Fruit fly (Drosophila melanogaster) whole organism, embryonic: ENCODE data around the gene meigo.

Source experiments
- Atf3 ChIP-seq: fragments of 200-800 bp; sonication (Bioruptor generic); optimal IDR thresholded peaks from 3 replicates; lab custom pipeline; 2016; ENCODE audit warnings: missing biosample characterization, missing genetic modification characterization
- Bgb ChIP-seq: fragments of 200-800 bp; sonication (Bioruptor generic); IDR thresholded peaks from 2 replicates; pipeline ENCODE4 v1.3.6; 2022; ENCODE audit warnings: missing biosample characterization, missing genetic modification characterization; ENCODE audit not compliant: partially characterized antibody
- Blimp-1 ChIP-seq: fragments of 200-800 bp; sonication (Bioruptor generic); optimal IDR thresholded peaks from 3 replicates; lab custom pipeline; 2018; ENCODE audit warnings: missing biosample characterization, missing genetic modification characterization, mild to moderate bottlenecking, moderate library complexity, missing genetic modification reagents
- BtbVII ChIP-seq: fragments of 200-800 bp; sonication (Bioruptor generic); optimal IDR thresholded peaks from 3 replicates; lab custom pipeline; 2017; ENCODE audit warnings: missing biosample characterization, mild to moderate bottlenecking, missing genetic modification characterization
- C15 ChIP-seq: fragments of 200-800 bp; sonication (Bioruptor generic); IDR thresholded peaks from 3 replicates; pipeline ENCODE4 v1.3.6; 2022; ENCODE audit warnings: missing biosample characterization, missing genetic modification characterization
- CG12391 ChIP-seq: fragments of 200-800 bp; sonication (Bioruptor generic); optimal IDR thresholded peaks from 3 replicates; lab custom pipeline; 2018; ENCODE audit warnings: missing biosample characterization, mild to moderate bottlenecking, missing genetic modification characterization, moderate library complexity
- CG13624 ChIP-seq: fragments of 200-800 bp; sonication (Bioruptor generic); optimal IDR thresholded peaks from 2 replicates; lab custom pipeline; 2016; ENCODE audit warnings: missing biosample characterization, missing genetic modification characterization
- CG14710 ChIP-seq: fragments of 200-800 bp; sonication (Bioruptor generic); optimal IDR thresholded peaks from 3 replicates; lab custom pipeline; 2019; ENCODE audit warnings: missing biosample characterization, mild to moderate bottlenecking, missing genetic modification characterization, moderate library complexity
- CG17328 ChIP-seq: fragments of 200-800 bp; sonication (Bioruptor generic); IDR thresholded peaks from 2 replicates; pipeline ENCODE4 v1.3.6; 2022; ENCODE audit warnings: missing biosample characterization, missing genetic modification characterization
- CG17912 ChIP-seq: fragments of 200-800 bp; sonication (Bioruptor generic); optimal IDR thresholded peaks from 2 replicates; lab custom pipeline; 2018; ENCODE audit warnings: missing biosample characterization, mild to moderate bottlenecking, missing genetic modification characterization
- CG18619 ChIP-seq: fragments of 200-800 bp; sonication (Bioruptor generic); optimal IDR thresholded peaks from 3 replicates; lab custom pipeline; 2017; ENCODE audit warnings: missing biosample characterization, mild to moderate bottlenecking, missing genetic modification characterization
- CG2202 ChIP-seq: fragments of 200-800 bp; sonication (Bioruptor generic); optimal IDR thresholded peaks from 2 replicates; lab custom pipeline; 2018; ENCODE audit warnings: missing biosample characterization, mild to moderate bottlenecking, missing genetic modification characterization
- CG2712 ChIP-seq: fragments of 200-800 bp; optimal IDR thresholded peaks from 3 replicates; lab custom pipeline; 2019; ENCODE audit warnings: missing biosample characterization, mild to moderate bottlenecking, missing genetic modification characterization, moderate library complexity
- CG3281 ChIP-seq: fragments of 200-800 bp; sonication (Bioruptor generic); optimal IDR thresholded peaks from 3 replicates; lab custom pipeline; 2017; ENCODE audit warnings: missing biosample characterization, mild to moderate bottlenecking, missing genetic modification characterization
- CG4282 ChIP-seq: fragments of 200-800 bp; sonication (Bioruptor generic); optimal IDR thresholded peaks from 2 replicates; lab custom pipeline; 2016; ENCODE audit warnings: missing biosample characterization, missing genetic modification characterization
- CG4730 ChIP-seq: fragments of 200-800 bp; sonication (Bioruptor generic); IDR thresholded peaks from 2 replicates; pipeline ENCODE4 v1.3.6; 2022; ENCODE audit warnings: missing biosample characterization, missing genetic modification characterization
- CG6765 ChIP-seq: fragments of 200-800 bp; sonication (Bioruptor generic); optimal IDR thresholded peaks from 3 replicates; lab custom pipeline; 2017; ENCODE audit warnings: missing biosample characterization, mild to moderate bottlenecking, missing genetic modification characterization
- CG7786 ChIP-seq: fragments of 200-800 bp; sonication (Bioruptor generic); optimal IDR thresholded peaks from 2 replicates; lab custom pipeline; 2016; ENCODE audit warnings: missing biosample characterization, missing genetic modification characterization
- CG8290 ChIP-seq, 3 experiments: fragments of 200-800 bp; sonication (Bioruptor generic); optimal IDR thresholded peaks; 2 replicates each; lab custom pipeline; 2016 to 2019; ENCODE audit warnings: missing biosample characterization in 3 of 3, missing genetic modification characterization in 3 of 3, mild to moderate bottlenecking in 2 of 3, moderate library complexity in 1 of 3
- CG8478 ChIP-seq: fragments of >200 bp; optimal IDR thresholded peaks from 2 replicates; lab custom pipeline; 2018
- CG8924 ChIP-seq: fragments of 200-800 bp; optimal IDR thresholded peaks from 3 replicates; lab custom pipeline; 2019; ENCODE audit warnings: missing biosample characterization, mild to moderate bottlenecking, missing genetic modification characterization, moderate library complexity
- CG9797 ChIP-seq: fragments of 200-800 bp; sonication (Bioruptor generic); optimal IDR thresholded peaks from 3 replicates; lab custom pipeline; 2018; ENCODE audit warnings: missing biosample characterization, mild to moderate bottlenecking, missing genetic modification characterization
- CoRest ChIP-seq: fragments of 200-800 bp; sonication (Bioruptor generic); optimal IDR thresholded peaks from 3 replicates; lab custom pipeline; 2018; ENCODE audit warnings: missing biosample characterization, mild to moderate bottlenecking, missing genetic modification characterization, moderate library complexity
- Eip74EF ChIP-seq, 2 experiments: fragments of 200-800 bp in 1 of 2; fragments of >200 bp in 1 of 2; sonication (Bioruptor generic) in 1 of 2; optimal IDR thresholded peaks; 2 replicates each; lab custom pipeline; 2017 to 2019; ENCODE audit warnings: missing biosample characterization in 2 of 2, missing genetic modification characterization in 2 of 2, mild to moderate bottlenecking in 1 of 2, moderate library complexity in 1 of 2
- Elba2 ChIP-seq: fragments of 200-800 bp; sonication (Bioruptor generic); optimal IDR thresholded peaks from 3 replicates; lab custom pipeline; 2016; ENCODE audit warnings: missing biosample characterization, missing genetic modification characterization
- H15 ChIP-seq: fragments of 200-800 bp; sonication (Bioruptor generic); IDR thresholded peaks from 3 replicates; pipeline ENCODE4 v1.3.6; 2022; ENCODE audit warnings: missing biosample characterization, missing genetic modification characterization
- Lhr ChIP-seq: fragments of 200-800 bp; sonication (Bioruptor generic); optimal IDR thresholded peaks from 3 replicates; lab custom pipeline; 2017; ENCODE audit warnings: mild to moderate bottlenecking, missing biosample characterization, missing genetic modification reagents, missing genetic modification characterization
- PHDP ChIP-seq: fragments of 200-800 bp; sonication (Bioruptor generic); optimal IDR thresholded peaks from 3 replicates; lab custom pipeline; 2018; ENCODE audit warnings: missing biosample characterization, mild to moderate bottlenecking, missing genetic modification characterization, moderate library complexity
- Scr ChIP-seq: fragments of 200-800 bp; sonication (Bioruptor generic); IDR thresholded peaks from 2 replicates; pipeline ENCODE4 v1.3.6; 2022; ENCODE audit warnings: missing biosample characterization, missing genetic modification characterization; ENCODE audit not compliant: partially characterized antibody
- Sry-δ ChIP-seq: fragments of 200-800 bp; sonication (Bioruptor generic); optimal IDR thresholded peaks from 2 replicates; lab custom pipeline; 2016; ENCODE audit warnings: missing biosample characterization, missing genetic modification characterization
- Ssrp ChIP-seq: fragments of 200-800 bp; sonication (Bioruptor generic); optimal IDR thresholded peaks from 2 replicates; lab custom pipeline; 2018; ENCODE audit warnings: missing biosample characterization, mild to moderate bottlenecking, missing genetic modification characterization, moderate library complexity
- Vsx1 ChIP-seq: fragments of 200-800 bp; sonication (Bioruptor generic); optimal IDR thresholded peaks from 2 replicates; lab custom pipeline; 2017; ENCODE audit warnings: missing biosample characterization, mild to moderate bottlenecking, missing genetic modification characterization, missing genetic modification reagents
- YL-1 ChIP-seq: fragments of 200-800 bp; sonication (Bioruptor generic); optimal IDR thresholded peaks from 3 replicates; lab custom pipeline; 2017; ENCODE audit warnings: missing biosample characterization, mild to moderate bottlenecking, missing genetic modification characterization
- bcd ChIP-seq: fragments of 200-800 bp; sonication (Bioruptor generic); optimal IDR thresholded peaks from 2 replicates; lab custom pipeline; 2017; ENCODE audit warnings: missing biosample characterization, mild to moderate bottlenecking, missing genetic modification characterization
- chn ChIP-seq: fragments of 200-800 bp; sonication (Bioruptor generic); optimal IDR thresholded peaks from 2 replicates; lab custom pipeline; 2016; ENCODE audit warnings: missing biosample characterization, missing genetic modification characterization
- crc ChIP-seq: fragments of 200-800 bp; sonication (Bioruptor generic); optimal IDR thresholded peaks from 2 replicates; lab custom pipeline; 2016; ENCODE audit warnings: missing biosample characterization, missing genetic modification characterization
- emc ChIP-seq: fragments of 200-800 bp; sonication (Bioruptor generic); optimal IDR thresholded peaks from 2 replicates; lab custom pipeline; 2016; ENCODE audit warnings: missing biosample characterization, missing genetic modification characterization
- fru ChIP-seq: fragments of >200 bp; optimal IDR thresholded peaks from 2 replicates; lab custom pipeline; 2017
- gcm ChIP-seq: fragments of 200-800 bp; sonication (Bioruptor generic); optimal IDR thresholded peaks from 2 replicates; lab custom pipeline; 2019; ENCODE audit warnings: missing biosample characterization, mild to moderate bottlenecking, missing genetic modification characterization, moderate library complexity
- grau ChIP-seq: fragments of 200-800 bp; optimal IDR thresholded peaks from 3 replicates; lab custom pipeline; 2019; ENCODE audit warnings: missing biosample characterization, mild to moderate bottlenecking, missing genetic modification characterization, moderate library complexity
- lmd ChIP-seq: fragments of 200-800 bp; sonication (Bioruptor generic); IDR thresholded peaks from 2 replicates; pipeline ENCODE4 v1.3.6; 2022; ENCODE audit warnings: missing biosample characterization, missing genetic modification characterization
- lola ChIP-seq, 3 experiments: fragments of >200 bp in 2 of 3; fragments of 200-800 bp in 1 of 3; sonication (Bioruptor generic) in 1 of 3; optimal IDR thresholded peaks; 2 replicates each; lab custom pipeline; 2017 to 2019; ENCODE audit warnings: missing biosample characterization in 3 of 3, missing genetic modification characterization in 3 of 3, mild to moderate bottlenecking in 1 of 3, moderate library complexity in 1 of 3
- mam ChIP-seq: fragments of 200-800 bp; sonication (Bioruptor generic); optimal IDR thresholded peaks from 3 replicates; lab custom pipeline; 2016; ENCODE audit warnings: missing biosample characterization, missing genetic modification characterization
- run ChIP-seq: fragments of 200-800 bp; sonication (Bioruptor generic); optimal IDR thresholded peaks from 3 replicates; lab custom pipeline; 2018; ENCODE audit warnings: missing biosample characterization, mild to moderate bottlenecking, missing genetic modification characterization
- sens ChIP-seq: fragments of 200-800 bp; sonication (Bioruptor generic); peaks from one replicate; lab custom pipeline; 2016; ENCODE audit warnings: missing biosample characterization, missing genetic modification characterization
- slbo ChIP-seq: fragments of 200-800 bp; sonication (Bioruptor generic); IDR thresholded peaks from 2 replicates; pipeline ENCODE4 v1.3.6; 2022; ENCODE audit warnings: missing biosample characterization, missing genetic modification characterization
- stwl ChIP-seq: fragments of 200-800 bp; sonication (Bioruptor generic); optimal IDR thresholded peaks from 3 replicates; lab custom pipeline; 2018; ENCODE audit warnings: missing biosample characterization, mild to moderate bottlenecking, missing genetic modification characterization, moderate library complexity
- sug ChIP-seq: fragments of 200-800 bp; optimal IDR thresholded peaks from 2 replicates; lab custom pipeline; 2019; ENCODE audit warnings: missing biosample characterization, mild to moderate bottlenecking, missing genetic modification characterization, moderate library complexity
- ttk ChIP-seq: fragments of 200-800 bp; sonication (Bioruptor generic); IDR thresholded peaks from 2 replicates; pipeline ENCODE4 v2.1.2; 2022; ENCODE audit warnings: missing biosample characterization, missing genetic modification characterization

meigo gene

DNA sequence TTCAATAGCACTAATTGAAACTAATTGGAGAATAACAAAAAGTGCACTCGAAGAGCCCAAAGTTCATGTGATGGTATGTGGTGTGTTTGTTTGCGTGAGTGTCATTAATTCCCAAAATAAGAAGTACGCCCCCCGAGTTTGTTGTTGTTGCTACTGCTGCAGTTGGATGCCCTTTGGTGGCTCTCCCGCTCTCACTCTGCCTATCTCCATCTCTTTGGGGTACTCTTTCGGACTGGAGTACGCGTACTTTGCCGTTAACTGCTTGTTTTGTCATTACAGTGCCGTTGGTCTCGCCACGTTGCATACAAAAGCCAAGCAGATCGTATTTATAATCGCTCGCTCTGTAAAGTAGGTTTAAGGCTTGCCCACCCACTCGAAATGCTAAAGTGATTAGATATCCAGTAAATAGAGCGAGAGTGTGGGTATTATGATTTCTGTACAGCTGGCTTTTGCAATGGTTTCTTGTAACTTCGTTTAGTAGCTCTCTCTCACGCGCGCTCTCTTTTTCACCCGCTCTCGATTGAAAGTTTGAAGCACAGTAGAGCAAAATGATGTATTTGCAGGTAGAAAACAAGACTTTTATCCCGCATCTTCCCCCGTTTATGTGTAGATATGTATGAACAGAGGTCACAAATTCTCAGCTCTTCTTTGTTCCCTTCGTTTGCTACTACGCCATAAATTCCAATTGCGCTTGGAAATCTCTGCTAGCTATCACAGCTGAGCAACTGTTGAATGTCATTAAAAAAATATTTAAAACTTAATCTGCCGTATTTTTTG is 25.9 kb upstream of the meigo start (continued):
- TF ChIP-seq CG2202 (tag; lab: Kevin White, UChicago) (no peak), CG8290 (GFP tag; optimal IDR thresholded peaks at IDR 0.05; lab: Kevin White, UChicago) (peak; percentile 50), CG8290 (tag; optimal IDR thresholded peaks at IDR 0.05; lab: Kevin White, UChicago) (no peak), CG6765 (GFP tag; lab: Kevin White, UChicago) (peak; percentile 11), CG7786 (GFP tag; lab: Kevin White, UChicago) (peak; percentile 23), CG2712 (tag; lab: Kevin White, UChicago) (peak; percentile 24), CG8924 (tag; lab: Kevin White, UChicago) (peak; percentile 5), CoRest (tag; lab: Kevin White, UChicago) (peak; percentile 27), stwl (tag; lab: Kevin White, UChicago) (no peak), emc (GFP tag; lab: Kevin White, UChicago) (no peak), PHDP (tag; lab: Kevin White, UChicago) (peak; percentile 61), crc (no peak), fru (no peak), CG12391 (tag; lab: Kevin White, UChicago) (peak; percentile 38), Eip74EF (GFP tag; optimal IDR thresholded peaks at IDR 0.05; lab: Kevin White, UChicago) (peak; percentile 31 to 41), Vsx1 (GFP tag; lab: Kevin White, UChicago) (no peak), CG4730 (GFP tag; lab: Robert Waterston, UW) (no peak), slbo (GFP tag; lab: Robert Waterston, UW) (0 out of 2 replicates have a peak, but pooled peaks have one; percentile 18), YL-1 (GFP tag; lab: Kevin White, UChicago) (no peak), Blimp-1 (peak; percentile 34), sug (peak; percentile 14), Ssrp (tag; lab: Kevin White, UChicago) (peak; percentile 19), bcd (GFP tag; lab: Kevin White, UChicago) (peak; percentile 19), CG17328 (GFP tag; lab: Robert Waterston, UW) (no peak), sens (GFP tag; lab: Kevin White, UChicago) (peak; percentile 87), lmd (peak; percentile 26; the same call in 1 of the 2 replicates), CG14710 (tag; lab: Kevin White, UChicago) (no peak), chn (GFP tag; lab: Kevin White, UChicago) (peak; percentile 19), C15 (GFP tag; lab: Robert Waterston, UW) (no peak), Bgb (GFP tag; lab: Robert Waterston, UW) (no peak), CG3281 (GFP tag; lab: Kevin White, UChicago) (peak; percentile 26), Lhr (GFP tag; lab: Kevin White, UChicago) (no peak), ttk (GFP tag; lab: Robert Waterston, UW) (0 out of 2 replicates have a peak, but pooled peaks have one; percentile 10), Sry-δ (GFP tag; lab: Kevin White, UChicago) (no peak), BtbVII (GFP tag; lab: Kevin White, UChicago) (no peak), grau (peak; percentile 57), mam (GFP tag; lab: Kevin White, UChicago) (no peak), CG8478 (lab: Kevin White, UChicago) (no peak), H15 (GFP tag; lab: Robert Waterston, UW) (no peak), gcm (peak; percentile 55), CG17912 (GFP tag; lab: Kevin White, UChicago) (no peak), CG18619 (GFP tag; lab: Kevin White, UChicago) (no peak), run (tag; lab: Kevin White, UChicago) (peak; percentile 39), Atf3 (GFP tag; lab: Kevin White, UChicago) (no peak), Elba2 (GFP tag; lab: Kevin White, UChicago) (no peak), Scr (GFP tag; lab: Robert Waterston, UW) (no peak), CG13624 (peak; percentile 45), lola (GFP tag; optimal IDR thresholded peaks at IDR 0.05; lab: Kevin White, UChicago) (no peak), CG9797 (GFP tag; lab: Kevin White, UChicago) (no peak), CG4282 (GFP tag; lab: Kevin White, UChicago) (no peak)
